Fruit fly (Drosophila melanogaster): ENCODE measurements around the gene CG3699.

DNA sequence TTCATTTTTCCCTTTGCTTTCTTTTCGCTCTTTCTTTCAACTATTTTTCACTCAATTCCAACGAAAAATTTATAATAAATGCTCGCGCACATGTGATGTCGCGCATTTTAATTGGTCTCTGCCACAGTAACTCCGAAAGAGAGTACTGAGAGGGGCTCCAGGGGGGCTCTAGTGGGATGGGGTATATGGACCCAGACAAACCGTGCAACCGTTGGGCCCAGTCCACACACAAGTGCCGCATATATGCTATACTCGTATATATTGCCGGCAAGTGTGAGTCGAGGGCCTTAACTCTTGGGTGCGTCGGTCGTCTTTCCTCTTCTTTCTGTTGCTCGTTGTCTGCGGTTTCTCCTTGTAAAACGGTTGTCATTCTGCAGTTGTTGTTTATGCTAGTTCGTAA, 48.9 kb downstream of the CG3699 start:
- TF ChIP-seq tap (tag; optimal IDR thresholded peaks at IDR 0.05) (no peak), CG15011 (GFP tag; optimal IDR thresholded peaks at IDR 0.05) (no peak), CG32772 (GFP tag; IDR thresholded peaks at IDR 0.05) (no peak), pum (GFP tag; optimal IDR thresholded peaks at IDR 0.05) (no peak), Oaz (GFP tag; IDR thresholded peaks at IDR 0.05) (no peak), mld (GFP tag; IDR thresholded peaks at IDR 0.05; ENCODE audit: partially characterized antibody) (no peak), Lpt (GFP tag; optimal IDR thresholded peaks at IDR 0.05) (no peak), Spps (tag; optimal IDR thresholded peaks at IDR 0.05) (no peak), cas (GFP tag; IDR thresholded peaks at IDR 0.05) (no peak), NfI (GFP tag; optimal IDR thresholded peaks at IDR 0.05) (no peak), ap (GFP tag; IDR thresholded peaks at IDR 0.05) (no peak), CG2120 (GFP tag; optimal IDR thresholded peaks at IDR 0.05) (no peak), vnd (GFP tag; IDR thresholded peaks at IDR 0.05; ENCODE audit: partially characterized antibody) (no peak)

All from whole organism, embryonic.